Fruit fly (Drosophila melanogaster) whole organism: ENCODE measurements around the gene CG8301.

Experiments used
- CG8478 ChIP-seq: fragments of >200 bp; optimal IDR thresholded peaks from 2 replicates; lab custom pipeline; 2018; ENCODE audit warnings: inconsistent platforms
- pan ChIP-seq: fragments of >200 bp; optimal IDR thresholded peaks from 2 replicates; lab custom pipeline; 2017
- psq ChIP-seq: fragments of >200 bp; optimal IDR thresholded peaks from 2 replicates; lab custom pipeline; 2017
- usp ChIP-seq: fragments of >200 bp; optimal IDR thresholded peaks from 2 replicates; lab custom pipeline; 2017; ENCODE audit warnings: missing biosample characterization, missing genetic modification characterization, mixed read lengths

dm6 chr3R:9555334-9555974 is 25.7 kb upstream of the CG8301 start, which contains the start of the genes CG9386 and BckdhA:
- TF ChIP-seq psq (lab: Kevin White, UChicago) (no peak), pan (no peak), usp (GFP tag; lab: Kevin White, UChicago) (no peak), CG8478 (no peak)
